Fruit fly (Drosophila melanogaster) whole organism, embryonic: ENCODE data around the gene Tsp97E.

ENCODE experiments used
- CG6791 ChIP-seq: fragments of 200-800 bp; sonication (Bioruptor generic); IDR thresholded peaks from 3 replicates; pipeline ENCODE4 v1.3.6; 2022; ENCODE audit warnings: missing biosample characterization, missing genetic modification characterization; ENCODE audit not compliant: partially characterized antibody
- CG8089 ChIP-seq: fragments of 200-800 bp; sonication (Bioruptor generic); optimal IDR thresholded peaks from 3 replicates; lab custom pipeline; 2016; ENCODE audit warnings: missing biosample characterization, missing genetic modification characterization
- Kr ChIP-seq: fragments of 200-800 bp; sonication (Bioruptor generic); optimal IDR thresholded peaks from 2 replicates; lab custom pipeline; 2017; ENCODE audit warnings: missing biosample characterization, mild to moderate bottlenecking, missing genetic modification characterization

- TF ChIP-seq CG8089 (GFP tag; lab: Kevin White, UChicago) (no peak), Kr (no peak), CG6791 (GFP tag; lab: Robert Waterston, UW) (no peak)
Observed at dm6 chr3R:26918857-26919256, 45.8 kb downstream of the Tsp97E start.
